Worm (Caenorhabditis elegans) whole organism, L2 larva: ENCODE results near the gene F40G9.5.
A peak's percentile ranks its signal among the peaks of the same experiment; 100 is the strongest.

Source experiments
- C34F6.9 ChIP-seq: fragments of 150-350 bp; optimal IDR thresholded peaks from 2 replicates; lab custom pipeline; 2014; ENCODE audit warnings: missing biosample characterization, missing genetic modification characterization
- F13H6.1 ChIP-seq: sonication (generic microtip); optimal IDR thresholded peaks from 2 replicates; lab custom pipeline; 2016; ENCODE audit warnings: missing genetic modification characterization, missing compliant biosample characterization
- aly-2 ChIP-seq: fragments of 150-350 bp; optimal IDR thresholded peaks from 2 replicates; lab custom pipeline; 2014; ENCODE audit warnings: missing biosample characterization, missing genetic modification characterization
- ama-1 ChIP-seq: fragments of 150-350 bp; optimal IDR thresholded peaks from 2 replicates; lab custom pipeline; 2018; ENCODE audit warnings: inconsistent platforms
- blmp-1 ChIP-seq: sonication (generic microtip); optimal IDR thresholded peaks from 2 replicates; lab custom pipeline; 2017; ENCODE audit warnings: missing genetic modification characterization, mild to moderate bottlenecking, missing compliant biosample characterization, antibody characterized with exemption, moderate library complexity; ENCODE audit not compliant: insufficient read depth
- ceh-82 ChIP-seq: fragments of 150-350 bp; optimal IDR thresholded peaks from 2 replicates; lab custom pipeline; 2014; ENCODE audit warnings: missing biosample characterization, missing genetic modification characterization
- crh-2 ChIP-seq: sonication (generic microtip); optimal IDR thresholded peaks from 2 replicates; lab custom pipeline; 2017; ENCODE audit warnings: missing biosample characterization, missing genetic modification characterization
- dmd-4 ChIP-seq: sonication (generic microtip); optimal IDR thresholded peaks from 2 replicates; lab custom pipeline; 2017; ENCODE audit warnings: missing biosample characterization, missing genetic modification characterization
- egl-27 ChIP-seq: sonication (generic microtip); optimal IDR thresholded peaks from 3 replicates; lab custom pipeline; 2017; ENCODE audit warnings: missing biosample characterization, missing genetic modification reagents, missing genetic modification characterization
- elt-1 ChIP-seq: fragments of 150-350 bp; optimal IDR thresholded peaks from 2 replicates; lab custom pipeline; 2014; ENCODE audit warnings: missing biosample characterization, missing genetic modification characterization
- fos-1 ChIP-seq: fragments of 150-350 bp; optimal IDR thresholded peaks from 2 replicates; lab custom pipeline; 2014; ENCODE audit warnings: missing biosample characterization, missing genetic modification characterization
- gmeb-1 ChIP-seq: fragments of 150-350 bp; optimal IDR thresholded peaks from 2 replicates; lab custom pipeline; 2014; ENCODE audit warnings: missing biosample characterization, missing genetic modification characterization
- lin-13 ChIP-seq: fragments of 150-350 bp; optimal IDR thresholded peaks from 2 replicates; lab custom pipeline; 2014; ENCODE audit warnings: missing biosample characterization, missing genetic modification reagents, missing genetic modification characterization
- lin-39 ChIP-seq: fragments of 150-350 bp; optimal IDR thresholded peaks from 2 replicates; lab custom pipeline; 2014; ENCODE audit warnings: missing biosample characterization, missing genetic modification reagents, missing genetic modification characterization
- lsy-2 ChIP-seq, 2 experiments: fragments of 150-350 bp in 1 of 2; sonication (generic microtip) in 1 of 2; optimal IDR thresholded peaks; 2 replicates each; lab custom pipeline; 2014 to 2017; ENCODE audit warnings: missing biosample characterization in 2 of 2, missing genetic modification characterization in 2 of 2
- mab-5 ChIP-seq: fragments of 150-350 bp; optimal IDR thresholded peaks from 2 replicates; lab custom pipeline; 2014; ENCODE audit warnings: missing biosample characterization, missing genetic modification characterization
- mbf-1 ChIP-seq: sonication (generic microtip); optimal IDR thresholded peaks from 2 replicates; lab custom pipeline; 2017; ENCODE audit warnings: missing biosample characterization, missing genetic modification characterization
- mdl-1 ChIP-seq, 2 experiments: fragments of 150-350 bp in 1 of 2; sonication (generic microtip) in 1 of 2; optimal IDR thresholded peaks; 2 replicates each; lab custom pipeline; 2017; ENCODE audit warnings: missing biosample characterization in 2 of 2, missing genetic modification characterization in 2 of 2
- nhr-10 ChIP-seq: sonication (generic microtip); optimal IDR thresholded peaks from 2 replicates; lab custom pipeline; 2017; ENCODE audit warnings: missing biosample characterization, missing genetic modification characterization
- nhr-11 ChIP-seq: fragments of 150-350 bp; optimal IDR thresholded peaks from 2 replicates; lab custom pipeline; 2014; ENCODE audit warnings: missing biosample characterization, missing genetic modification characterization
- nhr-12 ChIP-seq: fragments of 150-350 bp; optimal IDR thresholded peaks from 2 replicates; lab custom pipeline; 2014; ENCODE audit warnings: missing biosample characterization, missing genetic modification characterization
- nhr-129 ChIP-seq: fragments of 150-350 bp; optimal IDR thresholded peaks from 2 replicates; lab custom pipeline; 2014; ENCODE audit warnings: missing biosample characterization, missing genetic modification characterization
- nhr-21 ChIP-seq: fragments of 150-350 bp; optimal IDR thresholded peaks from 2 replicates; lab custom pipeline; 2014; ENCODE audit warnings: missing biosample characterization, missing genetic modification characterization
- nhr-23 ChIP-seq: fragments of 150-350 bp; optimal IDR thresholded peaks from 2 replicates; lab custom pipeline; 2014; ENCODE audit warnings: missing biosample characterization, missing genetic modification reagents, missing genetic modification characterization
- nhr-25 ChIP-seq: fragments of 150-350 bp; sonication (generic microtip); optimal IDR thresholded peaks from 3 replicates; lab custom pipeline; 2014; ENCODE audit warnings: missing biosample characterization, missing genetic modification characterization
- nhr-6 ChIP-seq: fragments of 150-350 bp; optimal IDR thresholded peaks from 2 replicates; lab custom pipeline; 2014; ENCODE audit warnings: missing biosample characterization, missing genetic modification characterization
- nhr-77 ChIP-seq: fragments of 150-350 bp; optimal IDR thresholded peaks from 2 replicates; lab custom pipeline; 2014; ENCODE audit warnings: missing biosample characterization, missing genetic modification characterization
- peb-1 ChIP-seq: fragments of 150-350 bp; optimal IDR thresholded peaks from 2 replicates; lab custom pipeline; 2014; ENCODE audit warnings: missing biosample characterization, missing genetic modification characterization
- sem-4 ChIP-seq: fragments of 150-350 bp; optimal IDR thresholded peaks from 2 replicates; lab custom pipeline; 2014; ENCODE audit warnings: missing biosample characterization, missing genetic modification reagents, missing genetic modification characterization
- skn-1 ChIP-seq: sonication (generic microtip); optimal IDR thresholded peaks from 2 replicates; lab custom pipeline; 2017; ENCODE audit warnings: missing biosample characterization, missing genetic modification characterization
- unc-55 ChIP-seq: fragments of 150-350 bp; sonication (generic microtip); optimal IDR thresholded peaks from 3 replicates; lab custom pipeline; 2014; ENCODE audit warnings: missing biosample characterization, missing genetic modification reagents, missing genetic modification characterization
- unc-62 ChIP-seq: fragments of 150-350 bp; optimal IDR thresholded peaks from 2 replicates; lab custom pipeline; 2014; ENCODE audit warnings: missing biosample characterization, missing genetic modification reagents, missing genetic modification characterization
- zag-1 ChIP-seq: fragments of 150-350 bp; optimal IDR thresholded peaks from 2 replicates; lab custom pipeline; 2014; ENCODE audit warnings: missing biosample characterization, missing genetic modification characterization
- ztf-1 ChIP-seq: fragments of 200-800 bp; sonication (Bioruptor generic); conservative IDR thresholded peaks from 2 replicates; pipeline ENCODE4 v1.3.6; 2022; ENCODE audit warnings: missing genetic modification characterization, missing compliant biosample characterization
- ztf-4 ChIP-seq: fragments of 150-350 bp; optimal IDR thresholded peaks from 2 replicates; lab custom pipeline; 2014; ENCODE audit warnings: missing biosample characterization, missing genetic modification characterization

Gene F40G9.5

ce11 chrIII:154168-154567 is 26.9 kb upstream of the F40G9.5 start (continued):
- TF ChIP-seq dmd-4 (tag; lab: Kevin White, UChicago) (no peak), mdl-1 (tag; optimal IDR thresholded peaks at IDR 0.05; lab: Kevin White, UChicago) (no peak), fos-1 (peak; percentile 100), F13H6.1 (tag; lab: Kevin White, UChicago) (no peak), ama-1 (lab: Kevin White, UChicago) (no peak)

ce11 chrIII:156645-157044 is 24.4 kb upstream of the F40G9.5 start, which contains the start of the genes zig-13 and ver-1:
zig-13 (minus strand) TSS chrIII:156745.
ver-1 (plus strand) TSS chrIII:156824.
- TF ChIP-seq blmp-1 (tag; lab: Kevin White, UChicago) (no peak), nhr-6 (tag; lab: Kevin White, UChicago) (no peak), nhr-77 (tag; lab: Kevin White, UChicago) (no peak), dmd-4 (tag; lab: Kevin White, UChicago) (no peak), crh-2 (no peak), F13H6.1 (tag; lab: Kevin White, UChicago) (no peak), egl-27 (tag; lab: Kevin White, UChicago) (no peak), elt-1 (tag; lab: Kevin White, UChicago) (no peak), sem-4 (tag; lab: Kevin White, UChicago) (no peak), zag-1 (tag; lab: Kevin White, UChicago) (no peak), peb-1 (no peak), mab-5 (tag; lab: Kevin White, UChicago) (no peak), nhr-11 (tag; lab: Kevin White, UChicago) (no peak), nhr-25 (no peak), nhr-12 (no peak)

- no peak for TF ChIP-seq crh-2
- no peak for TF ChIP-seq lin-13
- TF ChIP-seq gmeb-1 (tag; lab: Kevin White, UChicago) = no peak
- no peak for TF ChIP-seq ztf-4 (tag; lab: Kevin White, UChicago)
- no peak for TF ChIP-seq ceh-82 (tag; lab: Kevin White, UChicago)
- TF ChIP-seq sem-4 (tag; lab: Kevin White, UChicago) = no peak
Measured at ce11 chrIII:157980-158379, 23.1 kb upstream of the F40G9.5 start.

ce11 chrIII:159149-159548 is 21.9 kb upstream of the F40G9.5 start:
- TF ChIP-seq nhr-12 (no peak), C34F6.9 (tag; lab: Kevin White, UChicago) (no peak), ztf-1 (GFP tag; lab: Robert Waterston, UW) (no peak), lin-39 (tag; lab: Kevin White, UChicago) (no peak), nhr-21 (tag; lab: Kevin White, UChicago) (no peak), skn-1 (tag; lab: Kevin White, UChicago) (no peak), nhr-10 (no peak), nhr-23 (tag; lab: Kevin White, UChicago) (no peak), unc-55 (GFP tag; lab: Kevin White, UChicago) (no peak), lsy-2 (tag; optimal IDR thresholded peaks at IDR 0.05; lab: Kevin White, UChicago) (no peak), mbf-1 (tag; lab: Kevin White, UChicago) (no peak), aly-2 (tag; lab: Kevin White, UChicago) (no peak), unc-62 (GFP tag; lab: Kevin White, UChicago) (no peak), ztf-4 (tag; lab: Kevin White, UChicago) (no peak), dmd-4 (tag; lab: Kevin White, UChicago) (no peak), ceh-82 (tag; lab: Kevin White, UChicago) (no peak), nhr-11 (tag; lab: Kevin White, UChicago) (no peak), nhr-77 (tag; lab: Kevin White, UChicago) (no peak), nhr-129 (no peak)
- TF ChIP-seq, all 48 proteins: peak for 0

- TF ChIP-seq C34F6.9 (tag; lab: Kevin White, UChicago) = no peak
Measured at ce11 chrIII:159665-160064, 21.4 kb upstream of the F40G9.5 start.
